Fruit fly (Drosophila melanogaster) whole organism, prepupa: Measurements from ENCODE around the gene TP53INP.

Experiments
- Blimp-1 ChIP-seq: fragments of 200-800 bp; sonication (Bioruptor generic); optimal IDR thresholded peaks from 3 replicates; lab custom pipeline; 2017; ENCODE audit warnings: missing biosample characterization, missing genetic modification characterization, mild to moderate bottlenecking, moderate library complexity, missing genetic modification reagents
- CG11762 ChIP-seq: fragments of 200-800 bp; sonication (Bioruptor generic); optimal IDR thresholded peaks from 3 replicates; lab custom pipeline; 2016; ENCODE audit warnings: missing biosample characterization, missing genetic modification characterization; ENCODE audit not compliant: insufficient read depth
- CG11902 ChIP-seq: fragments of 200-800 bp; sonication (Bioruptor generic); optimal IDR thresholded peaks from 3 replicates; lab custom pipeline; 2016; ENCODE audit warnings: missing biosample characterization, missing genetic modification characterization
- CG3032 ChIP-seq: fragments of 200-800 bp; optimal IDR thresholded peaks from 2 replicates; lab custom pipeline; 2019; ENCODE audit warnings: missing biosample characterization, mild to moderate bottlenecking, missing genetic modification characterization, moderate library complexity
- Hr39 ChIP-seq: fragments of 200-800 bp; sonication (Bioruptor generic); optimal IDR thresholded peaks from 2 replicates; lab custom pipeline; 2016; ENCODE audit warnings: missing biosample characterization, missing genetic modification characterization
- Smox ChIP-seq: fragments of 200-800 bp; sonication (Bioruptor generic); optimal IDR thresholded peaks from 3 replicates; lab custom pipeline; 2016; ENCODE audit warnings: missing biosample characterization, missing genetic modification characterization
- achi ChIP-seq: fragments of 200-800 bp; sonication (Bioruptor generic); optimal IDR thresholded peaks from 3 replicates; lab custom pipeline; 2016; ENCODE audit warnings: missing biosample characterization, missing genetic modification characterization
- dsx ChIP-seq: fragments of 200-800 bp; optimal IDR thresholded peaks from 3 replicates; lab custom pipeline; 2019; ENCODE audit warnings: missing biosample characterization, mild to moderate bottlenecking, missing genetic modification characterization, moderate library complexity; ENCODE audit not compliant: poor library complexity, severe bottlenecking
- esn ChIP-seq: fragments of 200-800 bp; sonication (Bioruptor generic); optimal IDR thresholded peaks from 2 replicates; lab custom pipeline; 2016; ENCODE audit warnings: missing biosample characterization, mild to moderate bottlenecking, missing genetic modification characterization, moderate library complexity
- fd85E ChIP-seq: fragments of 200-800 bp; sonication (Bioruptor generic); optimal IDR thresholded peaks from 3 replicates; lab custom pipeline; 2016; ENCODE audit warnings: missing biosample characterization, missing genetic modification characterization
- fkh ChIP-seq: fragments of 200-800 bp; sonication (Bioruptor generic); optimal IDR thresholded peaks from 3 replicates; lab custom pipeline; 2017; ENCODE audit warnings: missing biosample characterization, mild to moderate bottlenecking, missing genetic modification characterization, moderate library complexity
- net ChIP-seq: fragments of 200-800 bp; sonication (Bioruptor generic); optimal IDR thresholded peaks from 3 replicates; lab custom pipeline; 2016; ENCODE audit warnings: missing biosample characterization, missing genetic modification characterization
- salr ChIP-seq, 2 experiments: fragments of 200-800 bp; sonication (Bioruptor generic); optimal IDR thresholded peaks; 3 replicates each; lab custom pipeline; 2016 to 2018; ENCODE audit warnings: missing biosample characterization in 2 of 2, missing genetic modification characterization in 2 of 2, mild to moderate bottlenecking in 1 of 2
- svp ChIP-seq: fragments of 200-800 bp; sonication (Bioruptor generic); peaks from one replicate; lab custom pipeline; 2016; ENCODE audit warnings: missing biosample characterization, missing genetic modification characterization

- TF ChIP-seq Hr39 (GFP tag; lab: Kevin White, UChicago) (no peak), CG3032 (no peak), fkh (GFP tag; lab: Kevin White, UChicago) (no peak), salr (GFP tag; optimal IDR thresholded peaks at IDR 0.05; lab: Kevin White, UChicago) (no peak), CG11762 (GFP tag; lab: Kevin White, UChicago) (no peak), fd85E (GFP tag; lab: Kevin White, UChicago) (no peak), dsx (GFP tag; lab: Kevin White, UChicago) (no peak), achi (GFP tag; lab: Kevin White, UChicago) (no peak), svp (GFP tag; lab: Kevin White, UChicago) (no peak), CG11902 (GFP tag; lab: Kevin White, UChicago) (no peak), Blimp-1 (GFP tag; lab: Kevin White, UChicago) (no peak), esn (GFP tag; lab: Kevin White, UChicago) (no peak), net (GFP tag; lab: Kevin White, UChicago) (no peak), Smox (GFP tag; lab: Kevin White, UChicago) (no peak)
These were observed 33.4 kb downstream of the TP53INP start for dm6 chr3L:4440153-4440552.
